Fruit fly (Drosophila melanogaster) whole organism, embryonic: ENCODE results near the gene CG42553.

ENCODE experiments used
- Abd-B ChIP-seq: fragments of 200-800 bp; sonication (Bioruptor generic); optimal IDR thresholded peaks from 2 replicates; lab custom pipeline; 2018; ENCODE audit warnings: missing biosample characterization, mild to moderate bottlenecking, missing genetic modification characterization, moderate library complexity
- Awh ChIP-seq: fragments of 200-800 bp; sonication (Bioruptor generic); IDR thresholded peaks from 2 replicates; pipeline ENCODE4, ENCODE4 v1.3.6; 2022; ENCODE audit warnings: missing biosample characterization, missing genetic modification characterization
- Bdp1 ChIP-seq: fragments of 200-800 bp; sonication (Bioruptor generic); optimal IDR thresholded peaks from 3 replicates; lab custom pipeline; 2016; ENCODE audit warnings: missing biosample characterization, missing genetic modification characterization
- Blimp-1 ChIP-seq: fragments of 200-800 bp; sonication (Bioruptor generic); optimal IDR thresholded peaks from 3 replicates; lab custom pipeline; 2018; ENCODE audit warnings: missing biosample characterization, missing genetic modification characterization, mild to moderate bottlenecking, moderate library complexity, missing genetic modification reagents
- C15 ChIP-seq: fragments of 200-800 bp; sonication (Bioruptor generic); IDR thresholded peaks from 3 replicates; pipeline ENCODE4 v1.3.6; 2022; ENCODE audit warnings: missing biosample characterization, missing genetic modification characterization
- CG11560 ChIP-seq: fragments of 200-800 bp; sonication (Bioruptor generic); IDR thresholded peaks from 3 replicates; pipeline ENCODE4 v1.3.6; 2022; ENCODE audit warnings: missing biosample characterization, missing genetic modification characterization
- CG11723 ChIP-seq: fragments of 200-800 bp; sonication (Bioruptor generic); optimal IDR thresholded peaks from 2 replicates; lab custom pipeline; 2017; ENCODE audit warnings: missing biosample characterization, mild to moderate bottlenecking, missing genetic modification characterization
- CG1233 ChIP-seq: fragments of 200-800 bp; sonication (Bioruptor generic); optimal IDR thresholded peaks from 4 replicates; lab custom pipeline; 2018; ENCODE audit warnings: missing biosample characterization, mild to moderate bottlenecking, missing genetic modification characterization
- CG13424 ChIP-seq: fragments of 200-800 bp; sonication (Bioruptor generic); optimal IDR thresholded peaks from 2 replicates; lab custom pipeline; 2019; ENCODE audit warnings: missing biosample characterization, mild to moderate bottlenecking, missing genetic modification characterization, moderate library complexity
- CG14667 ChIP-seq: fragments of 200-800 bp; sonication (Bioruptor generic); IDR thresholded peaks from 2 replicates; pipeline ENCODE4 v1.3.6; 2022; ENCODE audit warnings: missing biosample characterization, missing genetic modification characterization
- CG14710 ChIP-seq: fragments of 200-800 bp; sonication (Bioruptor generic); optimal IDR thresholded peaks from 3 replicates; lab custom pipeline; 2019; ENCODE audit warnings: missing biosample characterization, mild to moderate bottlenecking, missing genetic modification characterization, moderate library complexity
- CG17568 ChIP-seq: fragments of 200-800 bp; sonication (Bioruptor generic); optimal IDR thresholded peaks from 2 replicates; lab custom pipeline; 2018; ENCODE audit warnings: missing biosample characterization, mild to moderate bottlenecking, missing genetic modification characterization, moderate library complexity
- CG4730 ChIP-seq: fragments of 200-800 bp; sonication (Bioruptor generic); IDR thresholded peaks from 2 replicates; pipeline ENCODE4 v1.3.6; 2022; ENCODE audit warnings: missing biosample characterization, missing genetic modification characterization
- CG6791 ChIP-seq: fragments of 200-800 bp; sonication (Bioruptor generic); IDR thresholded peaks from 3 replicates; pipeline ENCODE4 v1.3.6; 2022; ENCODE audit warnings: missing biosample characterization, missing genetic modification characterization; ENCODE audit not compliant: partially characterized antibody
- CG8359 ChIP-seq: fragments of 200-800 bp; sonication (Bioruptor generic); optimal IDR thresholded peaks from 2 replicates; lab custom pipeline; 2017; ENCODE audit warnings: missing biosample characterization, mild to moderate bottlenecking, missing genetic modification characterization, borderline replicate concordance
- CG9932 ChIP-seq: fragments of 200-800 bp; sonication (Bioruptor generic); IDR thresholded peaks from 2 replicates; pipeline ENCODE4 v1.3.6; 2022; ENCODE audit warnings: missing biosample characterization, missing genetic modification characterization
- CHES-1-like ChIP-seq: fragments of 200-800 bp; sonication (Bioruptor generic); optimal IDR thresholded peaks from 2 replicates; lab custom pipeline; 2016; ENCODE audit warnings: missing biosample characterization, missing genetic modification characterization
- CrebB ChIP-seq: fragments of 200-800 bp; sonication (Bioruptor generic); optimal IDR thresholded peaks from 3 replicates; lab custom pipeline; 2018; ENCODE audit warnings: missing biosample characterization, mild to moderate bottlenecking, missing genetic modification characterization
- Elba2 ChIP-seq: fragments of 200-800 bp; sonication (Bioruptor generic); optimal IDR thresholded peaks from 3 replicates; lab custom pipeline; 2016; ENCODE audit warnings: missing biosample characterization, missing genetic modification characterization
- Fer1 ChIP-seq: fragments of 200-800 bp; sonication (Bioruptor generic); optimal IDR thresholded peaks from 2 replicates; lab custom pipeline; 2017; ENCODE audit warnings: missing biosample characterization, mild to moderate bottlenecking, missing genetic modification characterization
- HLH54F ChIP-seq: fragments of 200-800 bp; sonication (Bioruptor generic); optimal IDR thresholded peaks from 3 replicates; lab custom pipeline; 2016; ENCODE audit warnings: missing biosample characterization, missing genetic modification characterization
- HLHmδ ChIP-seq: fragments of 200-800 bp; sonication (Bioruptor generic); optimal IDR thresholded peaks from 2 replicates; lab custom pipeline; 2018; ENCODE audit warnings: missing biosample characterization, mild to moderate bottlenecking, missing genetic modification characterization, moderate library complexity
- Pdp1 ChIP-seq, 2 experiments: fragments of 200-800 bp; sonication (Bioruptor generic); optimal IDR thresholded peaks; 3 replicates each; lab custom pipeline; 2016; ENCODE audit warnings: missing biosample characterization in 2 of 2, missing genetic modification characterization in 2 of 2, mild to moderate bottlenecking in 1 of 2, moderate library complexity in 1 of 2
- cas ChIP-seq: fragments of 200-800 bp; sonication (Bioruptor generic); IDR thresholded peaks from 2 replicates; pipeline ENCODE4 v1.3.6; 2022; ENCODE audit warnings: missing biosample characterization, missing genetic modification characterization
- cg ChIP-seq: fragments of 200-800 bp; sonication (Bioruptor generic); optimal IDR thresholded peaks from 3 replicates; lab custom pipeline; 2019; ENCODE audit warnings: missing biosample characterization, mild to moderate bottlenecking, missing genetic modification characterization, moderate library complexity
- dan ChIP-seq: fragments of 200-800 bp; sonication (Bioruptor generic); IDR thresholded peaks from 2 replicates; pipeline ENCODE4 v1.3.6; 2022; ENCODE audit warnings: missing biosample characterization, missing genetic modification characterization
- danr ChIP-seq: fragments of 200-800 bp; sonication (Bioruptor generic); IDR thresholded peaks from 2 replicates; pipeline ENCODE4 v1.3.6; 2022; ENCODE audit warnings: missing biosample characterization, missing genetic modification characterization
- dimm ChIP-seq: fragments of 200-800 bp; sonication (Bioruptor generic); IDR thresholded peaks from 2 replicates; pipeline ENCODE4 v1.3.6; 2022; ENCODE audit warnings: missing biosample characterization, missing genetic modification characterization
- exex ChIP-seq: fragments of 200-800 bp; sonication (Bioruptor generic); optimal IDR thresholded peaks from 4 replicates; lab custom pipeline; 2018; ENCODE audit warnings: missing biosample characterization, mild to moderate bottlenecking, missing genetic modification characterization, moderate library complexity
- fd3F ChIP-seq: fragments of 200-800 bp; sonication (Bioruptor generic); optimal IDR thresholded peaks from 2 replicates; lab custom pipeline; 2018; ENCODE audit warnings: missing biosample characterization, mild to moderate bottlenecking, missing genetic modification characterization, moderate library complexity
- gce ChIP-seq: fragments of 200-800 bp; sonication (Bioruptor generic); IDR thresholded peaks from 3 replicates; pipeline ENCODE4 v1.3.6; 2022; ENCODE audit warnings: missing biosample characterization, missing genetic modification characterization
- gfzf ChIP-seq: fragments of 200-800 bp; sonication (Bioruptor generic); optimal IDR thresholded peaks from 2 replicates; lab custom pipeline; 2016; ENCODE audit warnings: missing biosample characterization, mild to moderate bottlenecking, missing genetic modification characterization, moderate library complexity
- h ChIP-seq: fragments of >200 bp; optimal IDR thresholded peaks from 2 replicates; lab custom pipeline; 2017
- jing ChIP-seq: fragments of 200-800 bp; sonication (Bioruptor generic); optimal IDR thresholded peaks from 2 replicates; lab custom pipeline; 2018; ENCODE audit warnings: missing biosample characterization, mild to moderate bottlenecking, missing genetic modification characterization
- lov ChIP-seq, 2 experiments: fragments of 200-800 bp in 1 of 2; fragments of >200 bp in 1 of 2; sonication (Bioruptor generic) in 1 of 2; IDR thresholded peaks in 1 of 2; optimal IDR thresholded peaks in 1 of 2; 2 replicates in 1 of 2; 3 replicates in 1 of 2; pipeline versions ENCODE4 v1.3.6 to Lab custom; 2017 to 2022; ENCODE audit warnings: missing biosample characterization in 1 of 2, missing genetic modification characterization in 1 of 2
- maf-S ChIP-seq: fragments of 200-800 bp; sonication (Bioruptor generic); optimal IDR thresholded peaks from 2 replicates; lab custom pipeline; 2016; ENCODE audit warnings: missing biosample characterization, missing genetic modification characterization
- nom ChIP-seq: fragments of 200-800 bp; sonication (Bioruptor generic); optimal IDR thresholded peaks from 2 replicates; lab custom pipeline; 2017; ENCODE audit warnings: missing biosample characterization, missing genetic modification characterization, mild to moderate bottlenecking, moderate library complexity, missing genetic modification reagents
- phol ChIP-seq: fragments of 200-800 bp; sonication (Bioruptor generic); optimal IDR thresholded peaks from 3 replicates; lab custom pipeline; 2018; ENCODE audit warnings: missing biosample characterization, mild to moderate bottlenecking, missing genetic modification characterization, moderate library complexity
- run ChIP-seq: fragments of 200-800 bp; sonication (Bioruptor generic); optimal IDR thresholded peaks from 3 replicates; lab custom pipeline; 2018; ENCODE audit warnings: missing biosample characterization, mild to moderate bottlenecking, missing genetic modification characterization
- salm ChIP-seq: fragments of 200-800 bp; sonication (Bioruptor generic); optimal IDR thresholded peaks from 2 replicates; lab custom pipeline; 2018; ENCODE audit warnings: missing biosample characterization, mild to moderate bottlenecking, missing genetic modification characterization
- sd ChIP-seq: fragments of 200-800 bp; sonication (Bioruptor generic); optimal IDR thresholded peaks from 3 replicates; lab custom pipeline; 2018; ENCODE audit warnings: missing biosample characterization, mild to moderate bottlenecking, missing genetic modification characterization, moderate library complexity
- sim ChIP-seq: fragments of 200-800 bp; sonication (Bioruptor generic); IDR thresholded peaks from 2 replicates; pipeline ENCODE4 v1.3.6; 2022; ENCODE audit warnings: missing biosample characterization, missing genetic modification characterization
- slp2 ChIP-seq: fragments of 200-800 bp; sonication (Bioruptor generic); optimal IDR thresholded peaks from 2 replicates; lab custom pipeline; 2016; ENCODE audit warnings: missing biosample characterization, missing genetic modification characterization
- sqz ChIP-seq: fragments of 200-800 bp; sonication (Bioruptor generic); optimal IDR thresholded peaks from 3 replicates; lab custom pipeline; 2018; ENCODE audit warnings: missing biosample characterization, mild to moderate bottlenecking, missing genetic modification characterization
- sr ChIP-seq: fragments of 200-800 bp; sonication (Bioruptor generic); IDR thresholded peaks from 3 replicates; pipeline ENCODE4 v1.3.6; 2022; ENCODE audit warnings: missing biosample characterization, missing genetic modification characterization
- tio ChIP-seq: fragments of 200-800 bp; sonication (Bioruptor generic); optimal IDR thresholded peaks from 2 replicates; lab custom pipeline; 2017; ENCODE audit warnings: missing biosample characterization, missing genetic modification characterization, inconsistent platforms
- vvl ChIP-seq: fragments of 200-800 bp; sonication (Bioruptor generic); IDR thresholded peaks from 2 replicates; pipeline ENCODE4 v1.3.6; 2022; ENCODE audit warnings: missing biosample characterization, missing genetic modification characterization
- wdn ChIP-seq: fragments of 200-800 bp; sonication (Bioruptor generic); IDR thresholded peaks from 2 replicates; pipeline ENCODE4 v1.3.6; 2022; ENCODE audit warnings: missing biosample characterization, missing genetic modification characterization
- zfh2 ChIP-seq: fragments of 200-800 bp; sonication (Bioruptor generic); optimal IDR thresholded peaks from 2 replicates; lab custom pipeline; 2016; ENCODE audit warnings: missing biosample characterization, missing genetic modification characterization

The CG42553 gene

dm6 chr3L:802700-803273, 31.1 kb upstream of the CG42553 start (continued):
- no peak for TF ChIP-seq CG6791 (GFP tag; lab: Robert Waterston, UW)
- TF ChIP-seq vvl (GFP tag; lab: Robert Waterston, UW) = peak; percentile 96
- TF ChIP-seq cas (GFP tag; lab: Robert Waterston, UW) = peak; percentile 67; the same call in 1 of the 2 replicates
- TF ChIP-seq sqz (GFP tag; lab: Kevin White, UChicago) = peak; percentile 62
- TF ChIP-seq CG4730 (GFP tag; lab: Robert Waterston, UW) = peak; percentile 74
- no peak for TF ChIP-seq h (lab: Kevin White, UChicago)
- TF ChIP-seq gce = peak; percentile 88
- TF ChIP-seq salm (tag; lab: Kevin White, UChicago) = peak; percentile 62
- no peak for TF ChIP-seq Elba2
- peak; percentile 64 for TF ChIP-seq sd
- TF ChIP-seq nom (GFP tag; lab: Kevin White, UChicago) = peak; percentile 82
- TF ChIP-seq fd3F = peak; percentile 76
- peak; percentile 68 for TF ChIP-seq Bdp1
- TF ChIP-seq CG14710 (tag; lab: Kevin White, UChicago) = peak; percentile 55
- peak; percentile 89 for TF ChIP-seq CG13424 (tag; lab: Kevin White, UChicago)
- TF ChIP-seq CrebB = peak; percentile 83
- no peak for TF ChIP-seq lov (optimal IDR thresholded peaks at IDR 0.05; lab: Kevin White, UChicago)
- TF ChIP-seq lov (GFP tag; IDR thresholded peaks at IDR 0.05; lab: Robert Waterston, UW) = peak; percentile 93
- TF ChIP-seq wdn (GFP tag; lab: Robert Waterston, UW) = peak; percentile 86
- peak; percentile 82 to 89 for TF ChIP-seq Pdp1 (GFP tag; optimal IDR thresholded peaks at IDR 0.05; lab: Kevin White, UChicago)
- TF ChIP-seq Blimp-1 (GFP tag; lab: Kevin White, UChicago) = peak; percentile 79
- TF ChIP-seq HLHmδ (GFP tag; lab: Kevin White, UChicago) = no peak
- peak; percentile 91 for TF ChIP-seq maf-S (GFP tag; lab: Kevin White, UChicago)
- TF ChIP-seq jing (GFP tag; lab: Kevin White, UChicago) = peak; percentile 88
- TF ChIP-seq CG14667 = peak; percentile 82
- no peak for TF ChIP-seq gfzf (GFP tag; lab: Kevin White, UChicago)
- TF ChIP-seq danr (GFP tag; lab: Robert Waterston, UW) = peak; percentile 83
- TF ChIP-seq CG9932 = peak; percentile 91
- TF ChIP-seq CG11560 = peak; percentile 76; the same call in 2 of the 3 replicates
- TF ChIP-seq Abd-B = peak; percentile 81
- TF ChIP-seq exex (tag; lab: Kevin White, UChicago) = peak; percentile 25
- peak; percentile 84 for TF ChIP-seq HLH54F
- TF ChIP-seq Fer1 (GFP tag; lab: Kevin White, UChicago) = peak; percentile 90
- TF ChIP-seq CG8359 (GFP tag; lab: Kevin White, UChicago) = peak; percentile 54
- peak; percentile 67 for TF ChIP-seq zfh2 (GFP tag; lab: Kevin White, UChicago)
- TF ChIP-seq C15 (GFP tag; lab: Robert Waterston, UW) = peak; percentile 82
- peak; percentile 70 for TF ChIP-seq run (tag; lab: Kevin White, UChicago)
- TF ChIP-seq Awh (GFP tag; lab: Robert Waterston, UW) = peak; percentile 90
- TF ChIP-seq phol (tag; lab: Kevin White, UChicago) = peak; percentile 79
- peak; percentile 85 for TF ChIP-seq dimm (GFP tag; lab: Robert Waterston, UW)
- peak; percentile 72 for TF ChIP-seq CG17568
- TF ChIP-seq tio (GFP tag; lab: Kevin White, UChicago) = peak; percentile 75
- TF ChIP-seq sr (GFP tag; lab: Robert Waterston, UW) = peak; percentile 83; the same call in 2 of the 3 replicates
- peak; percentile 70; the same call in 1 of the 2 replicates for TF ChIP-seq sim
- TF ChIP-seq CG11723 (GFP tag; lab: Kevin White, UChicago) = peak; percentile 76
- TF ChIP-seq cg (GFP tag; lab: Kevin White, UChicago) = no peak
- TF ChIP-seq CG1233 (GFP tag; lab: Kevin White, UChicago) = peak; percentile 70
- peak; percentile 85 for TF ChIP-seq CHES-1-like (GFP tag; lab: Kevin White, UChicago)
- peak; percentile 80; the same call in 1 of the 2 replicates for TF ChIP-seq dan
- peak; percentile 87 for TF ChIP-seq slp2 (GFP tag; lab: Kevin White, UChicago)
